Worm (Caenorhabditis elegans) whole organism, young adult: Measurements from ENCODE around the gene T13F3.6.

Experiments
- B0336.3 ChIP-seq: fragments of 200-800 bp; sonication (Bioruptor generic); IDR thresholded peaks from 2 replicates; pipeline ENCODE4 v1.3.6; 2022; ENCODE audit warnings: missing genetic modification characterization, missing compliant biosample characterization
- F33H1.4 ChIP-seq: fragments of 200-800 bp; sonication (Bioruptor generic); IDR thresholded peaks from 2 replicates; pipeline ENCODE4 v1.3.6; 2022; ENCODE audit warnings: missing genetic modification reagents, missing genetic modification characterization, missing compliant biosample characterization
- F37B4.10 ChIP-seq: fragments of 200-800 bp; sonication (Bioruptor generic); IDR thresholded peaks from 2 replicates; pipeline ENCODE4 v1.3.6; 2022; ENCODE audit warnings: missing genetic modification characterization, missing compliant biosample characterization
- F39B2.1 ChIP-seq: fragments of 200-800 bp; sonication (Bioruptor generic); IDR thresholded peaks from 2 replicates; pipeline ENCODE4 v1.3.6; 2022; ENCODE audit warnings: missing genetic modification reagents, missing genetic modification characterization, missing compliant biosample characterization
- Y53F4B.3 ChIP-seq: fragments of 200-800 bp; sonication (Bioruptor generic); IDR thresholded peaks from 2 replicates; pipeline ENCODE4 v1.3.6; 2022; ENCODE audit warnings: missing genetic modification reagents, missing genetic modification characterization, missing compliant biosample characterization
- Y79H2A.3 ChIP-seq: fragments of 200-800 bp; sonication (Bioruptor generic); conservative IDR thresholded peaks from 2 replicates; pipeline ENCODE4 v1.3.6; 2022; ENCODE audit warnings: missing genetic modification reagents, missing genetic modification characterization, missing compliant biosample characterization
- Y95B8A.8 ChIP-seq: fragments of 200-800 bp; sonication (Bioruptor generic); IDR thresholded peaks from 2 replicates; pipeline ENCODE4 v1.3.6; 2022; ENCODE audit warnings: missing genetic modification reagents, missing genetic modification characterization, missing compliant biosample characterization
- ZK185.1 ChIP-seq: sonication (generic microtip); optimal IDR thresholded peaks from 2 replicates; lab custom pipeline; 2016; ENCODE audit warnings: mild to moderate bottlenecking, missing genetic modification characterization, missing compliant biosample characterization; ENCODE audit not compliant: poor library complexity, severe bottlenecking
- akir-1 ChIP-seq: fragments of 200-800 bp; sonication (Bioruptor generic); optimal IDR thresholded peaks from 2 replicates; lab custom pipeline; 2018; ENCODE audit warnings: mild to moderate bottlenecking, missing genetic modification characterization, moderate library complexity, missing compliant biosample characterization
- aptf-2 ChIP-seq: fragments of 200-800 bp; sonication (Bioruptor generic); conservative IDR thresholded peaks from 2 replicates; pipeline ENCODE4 v1.3.6; 2022; ENCODE audit warnings: missing genetic modification reagents, missing genetic modification characterization, missing compliant biosample characterization
- athp-1 ChIP-seq: sonication (generic microtip); optimal IDR thresholded peaks from 2 replicates; lab custom pipeline; 2017; ENCODE audit warnings: mild to moderate bottlenecking, missing genetic modification characterization, missing compliant biosample characterization
- bed-2 ChIP-seq: fragments of 200-800 bp; sonication (Bioruptor generic); IDR thresholded peaks from 2 replicates; pipeline ENCODE4 v1.3.6; 2022; ENCODE audit warnings: missing genetic modification reagents, missing genetic modification characterization, missing compliant biosample characterization
- ccch-3 ChIP-seq: fragments of 200-800 bp; sonication (Bioruptor generic); optimal IDR thresholded peaks from 2 replicates; lab custom pipeline; 2018; ENCODE audit warnings: mild to moderate bottlenecking, missing genetic modification characterization, missing compliant biosample characterization
- ceh-100 ChIP-seq: fragments of 200-800 bp; sonication (Bioruptor generic); IDR thresholded peaks from 2 replicates; pipeline ENCODE4 v1.3.6; 2022; ENCODE audit warnings: missing genetic modification reagents, missing genetic modification characterization, missing compliant biosample characterization
- ceh-91 ChIP-seq: fragments of 200-800 bp; sonication (Bioruptor generic); IDR thresholded peaks from 2 replicates; pipeline ENCODE4 v1.3.6; 2022; ENCODE audit warnings: missing genetic modification reagents, missing genetic modification characterization, missing compliant biosample characterization
- dox-1 ChIP-seq: fragments of 200-800 bp; sonication (Bioruptor generic); IDR thresholded peaks from 2 replicates; pipeline ENCODE4 v1.3.6; 2022; ENCODE audit warnings: missing genetic modification reagents, missing genetic modification characterization, missing compliant biosample characterization
- dpff-1 ChIP-seq: sonication (generic microtip); optimal IDR thresholded peaks from 2 replicates; lab custom pipeline; 2017; ENCODE audit warnings: mild to moderate bottlenecking, missing genetic modification characterization, missing compliant biosample characterization
- efl-1 ChIP-seq: fragments of 150-350 bp; optimal IDR thresholded peaks from 2 replicates; lab custom pipeline; 2014; ENCODE audit warnings: missing biosample characterization, missing genetic modification reagents, missing genetic modification characterization
- ets-4 ChIP-seq: fragments of 200-800 bp; sonication (Bioruptor generic); optimal IDR thresholded peaks from 2 replicates; lab custom pipeline; 2018; ENCODE audit warnings: mild to moderate bottlenecking, missing genetic modification characterization, missing compliant biosample characterization
- hmg-1.2 ChIP-seq: fragments of 200-800 bp; sonication (Bioruptor generic); IDR thresholded peaks from 2 replicates; pipeline ENCODE4 v1.3.6; 2022; ENCODE audit warnings: missing genetic modification reagents, missing genetic modification characterization, missing compliant biosample characterization
- hsf-1 ChIP-seq: fragments of 200-800 bp; sonication (Bioruptor generic); IDR thresholded peaks from 2 replicates; pipeline ENCODE4 v1.3.6; 2022; ENCODE audit warnings: missing genetic modification reagents, missing genetic modification characterization, missing compliant biosample characterization
- lin-26 ChIP-seq: fragments of 200-800 bp; sonication (Bioruptor generic); IDR thresholded peaks from 2 replicates; pipeline ENCODE4 v1.3.6; 2022; ENCODE audit warnings: missing genetic modification reagents, missing genetic modification characterization, missing compliant biosample characterization
- lin-35 ChIP-seq, 3 experiments: fragments of 150-350 bp in 2 of 3; sonication (generic microtip) in 1 of 3; optimal IDR thresholded peaks; 2 replicates each; lab custom pipeline; 2014 to 2018; ENCODE audit warnings: missing biosample characterization in 3 of 3, missing genetic modification characterization in 3 of 3, missing genetic modification reagents in 3 of 3
- lsl-1 ChIP-seq: fragments of 200-800 bp; sonication (Bioruptor generic); optimal IDR thresholded peaks from 2 replicates; lab custom pipeline; 2018; ENCODE audit warnings: mild to moderate bottlenecking, missing genetic modification characterization, moderate library complexity, missing compliant biosample characterization
- lsy-27 ChIP-seq: sonication (generic microtip); optimal IDR thresholded peaks from 2 replicates; lab custom pipeline; 2017; ENCODE audit warnings: missing genetic modification characterization, mild to moderate bottlenecking, missing compliant biosample characterization, antibody characterized with exemption, missing genotype, borderline replicate concordance; ENCODE audit not compliant: insufficient read depth
- mcd-1 ChIP-seq: fragments of 200-800 bp; sonication (Bioruptor generic); IDR thresholded peaks from 2 replicates; pipeline ENCODE4 v1.3.6; 2022; ENCODE audit warnings: missing genetic modification reagents, missing genetic modification characterization, missing compliant biosample characterization
- mxl-1 ChIP-seq: sonication (generic microtip); optimal IDR thresholded peaks from 2 replicates; lab custom pipeline; 2016; ENCODE audit warnings: missing genetic modification characterization, missing compliant biosample characterization
- nhr-179 ChIP-seq: sonication (generic microtip); optimal IDR thresholded peaks from 2 replicates; lab custom pipeline; 2016; ENCODE audit warnings: mild to moderate bottlenecking, missing genetic modification characterization, missing compliant biosample characterization
- nhr-27 ChIP-seq: fragments of 200-800 bp; sonication (Bioruptor generic); optimal IDR thresholded peaks from 2 replicates; lab custom pipeline; 2018; ENCODE audit warnings: mild to moderate bottlenecking, missing genetic modification characterization, moderate library complexity, missing compliant biosample characterization
- nhr-80 ChIP-seq: sonication (generic microtip); optimal IDR thresholded peaks from 2 replicates; lab custom pipeline; 2016; ENCODE audit warnings: missing genetic modification characterization, missing compliant biosample characterization
- pha-4 ChIP-seq: fragments of 150-350 bp; sonication (generic microtip); optimal IDR thresholded peaks from 2 replicates; lab custom pipeline; 2014; ENCODE audit warnings: missing biosample characterization, missing genetic modification reagents, missing genetic modification characterization
- rcor-1 ChIP-seq: fragments of 200-800 bp; sonication (Bioruptor generic); IDR thresholded peaks from 2 replicates; pipeline ENCODE4 v1.3.6; 2022; ENCODE audit warnings: missing genetic modification reagents, missing genetic modification characterization, missing compliant biosample characterization
- rec-8 ChIP-seq, 2 experiments: sonication (generic microtip); optimal IDR thresholded peaks; 2 replicates each; lab custom pipeline; 2016; ENCODE audit warnings: mild to moderate bottlenecking in 2 of 2, missing genetic modification characterization in 2 of 2, missing genetic modification reagents in 2 of 2, missing genotype in 2 of 2, missing biosample characterization in 1 of 2, missing compliant biosample characterization in 1 of 2, moderate library complexity in 1 of 2
- rpc-1 ChIP-seq, 2 experiments: fragments of 150-350 bp in 1 of 2; sonication (generic microtip) in 1 of 2; optimal IDR thresholded peaks; 2 replicates each; lab custom pipeline; 2014 to 2018; ENCODE audit warnings: missing biosample characterization in 1 of 2, missing genetic modification characterization in 1 of 2, missing genetic modification reagents in 1 of 2, missing genotype in 1 of 2
- snpc-3.4 ChIP-seq: sonication (generic microtip); optimal IDR thresholded peaks from 2 replicates; lab custom pipeline; 2017; ENCODE audit warnings: missing genetic modification characterization, mild to moderate bottlenecking, missing compliant biosample characterization, antibody characterized with exemption, moderate library complexity, missing genotype, missing genetic modification reagents
- tbp1 ChIP-seq: fragments of 200-800 bp; sonication (Bioruptor generic); optimal IDR thresholded peaks from 2 replicates; lab custom pipeline; 2018; ENCODE audit warnings: mild to moderate bottlenecking, missing genetic modification characterization, missing compliant biosample characterization
- ztf-26 ChIP-seq: sonication (generic microtip); optimal IDR thresholded peaks from 2 replicates; lab custom pipeline; 2017; ENCODE audit warnings: missing genetic modification characterization, missing compliant biosample characterization
- ztf-3 ChIP-seq: fragments of 200-800 bp; sonication (Bioruptor generic); optimal IDR thresholded peaks from 2 replicates; lab custom pipeline; 2018; ENCODE audit warnings: mild to moderate bottlenecking, missing genetic modification characterization, missing compliant biosample characterization
- ztf-6 ChIP-seq: fragments of 200-800 bp; sonication (Bioruptor generic); IDR thresholded peaks from 2 replicates; pipeline ENCODE4 v1.3.6; 2022; ENCODE audit warnings: missing genetic modification reagents, missing genetic modification characterization, missing compliant biosample characterization

T13F3.6 gene

DNA sequence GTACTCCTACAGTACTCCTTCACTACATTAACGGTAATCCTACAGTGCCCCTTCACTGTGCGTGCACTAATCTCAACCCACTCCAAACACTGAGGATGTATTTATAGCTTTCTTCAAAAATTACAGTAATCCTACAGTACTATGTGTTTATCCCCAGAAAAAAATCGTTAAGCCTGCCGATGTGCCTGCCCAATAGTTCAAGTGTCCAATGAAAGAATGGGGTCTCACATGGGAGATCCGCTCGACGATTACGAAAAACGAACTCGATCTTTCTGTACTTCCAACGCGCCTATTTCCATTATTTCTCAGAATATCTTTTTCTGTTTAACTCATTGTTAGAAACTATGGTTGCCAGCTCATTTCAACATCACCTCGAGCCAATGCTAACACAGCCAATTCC, 12.9 kb downstream of the T13F3.6 start, which contains the start of gene nhr-218:
TSS of gene nhr-218 (plus strand) at position 301 of the 400 bp plus-strand sequence.
- no peak for TF ChIP-seq lin-26 (GFP tag; lab: Robert Waterston, UW)
- no peak for TF ChIP-seq lsy-27
- TF ChIP-seq aptf-2 (GFP tag; lab: Robert Waterston, UW): no peak
- TF ChIP-seq F39B2.1: no peak
- TF ChIP-seq mxl-1: no peak
- TF ChIP-seq nhr-27: no peak
- no peak for TF ChIP-seq athp-1 (tag; lab: Kevin White, UChicago)
- no peak for TF ChIP-seq B0336.3 (GFP tag; lab: Robert Waterston, UW)
- TF ChIP-seq ztf-3 (GFP tag; lab: Kevin White, UChicago): no peak
- TF ChIP-seq lin-35 (GFP tag; optimal IDR thresholded peaks at IDR 0.05; lab: Kevin White, UChicago): no peak
- TF ChIP-seq rcor-1 (GFP tag; lab: Robert Waterston, UW): no peak
- TF ChIP-seq ztf-6 (GFP tag; lab: Robert Waterston, UW): no peak

DNA sequence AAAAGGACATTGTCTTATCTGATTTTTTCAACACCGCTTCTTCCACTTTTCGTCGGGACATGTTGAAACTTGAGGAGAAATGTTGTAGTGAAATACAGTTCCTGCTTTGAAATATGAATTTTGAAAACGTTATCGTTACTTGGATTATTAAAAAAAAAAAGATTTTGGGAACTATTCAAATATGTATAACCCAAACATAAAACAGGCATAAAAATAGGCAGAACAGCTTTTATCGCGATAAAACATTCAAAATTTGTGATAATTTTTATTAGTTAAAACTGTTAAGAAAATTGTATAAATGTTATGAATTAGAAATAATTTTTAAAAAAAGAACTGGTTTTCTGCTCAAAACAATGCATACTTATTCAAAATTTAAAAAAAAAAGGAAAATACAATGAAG, 14.6 kb downstream of the T13F3.6 start, which contains the start of gene bgnt-1.3:
TSS of gene bgnt-1.3 (minus strand) at position 101 of the 400 bp plus-strand sequence.
- TF ChIP-seq ceh-91 (GFP tag; lab: Robert Waterston, UW) (no peak), dpff-1 (no peak), pha-4 (no peak), efl-1 (GFP tag; lab: Kevin White, UChicago) (no peak), ccch-3 (GFP tag; lab: Kevin White, UChicago) (no peak), Y95B8A.8 (no peak), rpc-1 (optimal IDR thresholded peaks at IDR 0.05; lab: Kevin White, UChicago) (no peak), rpc-1 (tag; optimal IDR thresholded peaks at IDR 0.05; lab: Kevin White, UChicago) (no peak), bed-2 (GFP tag; lab: Robert Waterston, UW) (no peak), mcd-1 (GFP tag; lab: Robert Waterston, UW) (no peak), rec-8 (tag; optimal IDR thresholded peaks at IDR 0.05; lab: Kevin White, UChicago) (no peak), nhr-179 (tag; lab: Kevin White, UChicago) (no peak), nhr-27 (no peak), ets-4 (GFP tag; lab: Kevin White, UChicago) (no peak), dox-1 (GFP tag; lab: Robert Waterston, UW) (no peak), ZK185.1 (no peak), ztf-26 (tag; lab: Kevin White, UChicago) (no peak), F37B4.10 (GFP tag; lab: Robert Waterston, UW) (no peak), Y53F4B.3 (GFP tag; lab: Robert Waterston, UW) (no peak), akir-1 (GFP tag; lab: Kevin White, UChicago) (no peak)
- TF ChIP-seq, all 124 proteins: peak for 0

DNA sequence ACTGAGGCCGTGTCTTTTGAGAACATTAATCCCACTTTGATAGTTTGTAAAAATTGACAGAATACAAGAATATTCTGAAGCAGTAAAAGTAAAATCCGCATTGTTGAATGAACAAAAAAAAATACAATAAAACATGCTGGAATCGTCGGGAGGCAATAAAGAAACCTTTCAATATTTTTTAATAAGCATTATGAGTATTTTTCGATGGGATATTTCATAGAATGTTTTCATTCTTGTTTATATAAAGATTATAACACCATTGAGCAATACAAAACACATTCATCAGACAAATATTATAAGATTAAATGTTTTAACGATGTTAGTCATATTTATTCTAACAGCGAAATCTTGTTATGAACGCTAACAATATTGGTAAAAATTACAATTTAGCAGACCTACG, 17.3 kb downstream of the T13F3.6 start, which contains the start of gene gcy-20:
TSS of gene gcy-20 (minus strand) at position 101 of the 400 bp plus-strand sequence.
- TF ChIP-seq hsf-1 (GFP tag; lab: Robert Waterston, UW) (no peak), dox-1 (GFP tag; lab: Robert Waterston, UW) (no peak), Y79H2A.3 (GFP tag; lab: Robert Waterston, UW) (no peak), ets-4 (GFP tag; lab: Kevin White, UChicago) (no peak), F39B2.1 (no peak), snpc-3.4 (tag; lab: Kevin White, UChicago) (no peak), hmg-1.2 (no peak), ceh-100 (GFP tag; lab: Robert Waterston, UW) (no peak), lsl-1 (no peak), nhr-80 (no peak), tbp1 (GFP tag; lab: Kevin White, UChicago) (no peak), F33H1.4 (GFP tag; lab: Robert Waterston, UW) (no peak)
